Worm (Caenorhabditis elegans) whole organism, early embryonic: ENCODE data around the gene F58B4.6.

Experiments
- B0310.2 ChIP-seq: sonication (generic microtip); optimal IDR thresholded peaks from 2 replicates; lab custom pipeline; 2016; ENCODE audit warnings: mild to moderate bottlenecking, missing genetic modification characterization, missing compliant biosample characterization
- F13C5.2 ChIP-seq: sonication (generic microtip); optimal IDR thresholded peaks from 2 replicates; lab custom pipeline; 2017; ENCODE audit warnings: mild to moderate bottlenecking, missing genetic modification characterization, inconsistent platforms, missing compliant biosample characterization
- aly-1 ChIP-seq: sonication (generic microtip); optimal IDR thresholded peaks from 2 replicates; lab custom pipeline; 2016; ENCODE audit warnings: missing genetic modification characterization, missing compliant biosample characterization
- ama-1 ChIP-seq: fragments of 150-350 bp; optimal IDR thresholded peaks from 2 replicates; lab custom pipeline; 2014
- ceh-13 ChIP-seq: fragments of 200-800 bp; sonication (Bioruptor generic); optimal IDR thresholded peaks from 2 replicates; lab custom pipeline; 2018; ENCODE audit warnings: mild to moderate bottlenecking, missing genetic modification characterization, missing compliant biosample characterization
- ceh-36 ChIP-seq: sonication (generic microtip); optimal IDR thresholded peaks from 2 replicates; lab custom pipeline; 2016; ENCODE audit warnings: missing genetic modification characterization, inconsistent platforms, missing compliant biosample characterization
- ets-7 ChIP-seq: sonication (generic microtip); optimal IDR thresholded peaks from 2 replicates; lab custom pipeline; 2016; ENCODE audit warnings: missing genotype, missing genetic modification characterization, missing compliant biosample characterization
- flt-1 ChIP-seq: fragments of 200-800 bp; sonication (Bioruptor generic); IDR thresholded peaks from 2 replicates; pipeline ENCODE4 v1.3.6; 2022; ENCODE audit warnings: missing genetic modification characterization, missing compliant biosample characterization
- hmbx-1 ChIP-seq: sonication (generic microtip); optimal IDR thresholded peaks from 2 replicates; lab custom pipeline; 2016; ENCODE audit warnings: mild to moderate bottlenecking, missing genetic modification characterization, missing compliant biosample characterization
- hmg-4 ChIP-seq: fragments of 200-800 bp; sonication (Bioruptor generic); optimal IDR thresholded peaks from 2 replicates; lab custom pipeline; 2018; ENCODE audit warnings: mild to moderate bottlenecking, missing genetic modification characterization, missing compliant biosample characterization
- hnd-1 ChIP-seq: sonication (generic microtip); optimal IDR thresholded peaks from 2 replicates; lab custom pipeline; 2016; ENCODE audit warnings: missing genetic modification characterization, missing compliant biosample characterization
- pes-1 ChIP-seq: fragments of 200-800 bp; sonication (Bioruptor generic); IDR thresholded peaks from 2 replicates; pipeline ENCODE4 v1.3.6; 2022; ENCODE audit warnings: missing genetic modification reagents, missing genetic modification characterization, missing compliant biosample characterization
- scrt-1 ChIP-seq: fragments of 200-800 bp; sonication (Bioruptor generic); IDR thresholded peaks from 2 replicates; pipeline ENCODE4 v1.3.6; 2022; ENCODE audit warnings: missing genetic modification characterization, missing compliant biosample characterization
- sea-1 ChIP-seq: fragments of 200-800 bp; sonication (Bioruptor generic); conservative IDR thresholded peaks from 2 replicates; pipeline ENCODE4 v1.3.6; 2022; ENCODE audit warnings: missing genetic modification characterization, missing compliant biosample characterization
- tbx-11 ChIP-seq: fragments of 200-800 bp; sonication (Bioruptor generic); IDR thresholded peaks from 2 replicates; pipeline ENCODE4 v1.3.6; 2022; ENCODE audit warnings: missing genetic modification characterization, missing compliant biosample characterization
- tbx-37 ChIP-seq: fragments of 200-800 bp; sonication (Bioruptor generic); conservative IDR thresholded peaks from 2 replicates; pipeline ENCODE4 v1.3.6; 2022; ENCODE audit warnings: missing genetic modification reagents, missing genetic modification characterization, missing compliant biosample characterization
- tra-4 ChIP-seq: sonication (generic microtip); optimal IDR thresholded peaks from 2 replicates; lab custom pipeline; 2017; ENCODE audit warnings: missing genetic modification characterization, missing compliant biosample characterization

The F58B4.6 gene

DNA sequence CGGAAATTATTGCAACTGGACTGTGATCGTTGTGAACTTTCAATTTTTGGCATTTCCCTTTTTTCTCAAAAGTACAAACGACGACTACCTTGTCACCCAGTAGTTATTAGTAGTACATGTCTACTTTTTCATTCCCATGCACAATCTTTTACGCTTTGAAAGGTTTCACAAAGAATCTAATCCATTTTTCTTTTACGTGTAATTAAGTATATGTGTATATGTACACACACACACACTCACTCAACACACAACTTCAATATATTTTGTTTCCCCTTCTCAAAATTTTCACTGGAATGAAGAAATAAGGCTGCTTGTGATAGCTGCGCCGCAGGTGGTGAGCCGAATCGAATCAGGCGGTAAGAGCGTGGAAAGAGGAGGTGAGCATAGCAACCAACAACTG, at the start of gene F58B4.6:
Gene F58B4.6, plus strand, starts transcription at position 301 of the 400 bp plus-strand sequence.
- no peak for TF ChIP-seq hmbx-1
- TF ChIP-seq ceh-13 (GFP tag; lab: Kevin White, UChicago) = no peak
- TF ChIP-seq ceh-36 (tag; lab: Kevin White, UChicago) = no peak
- no peak for TF ChIP-seq flt-1
- no peak for TF ChIP-seq hmg-4 (GFP tag; lab: Kevin White, UChicago)
- TF ChIP-seq aly-1 (tag; lab: Kevin White, UChicago) = no peak
- TF ChIP-seq sea-1 (GFP tag; lab: Robert Waterston, UW) = no peak
- no peak for TF ChIP-seq ama-1 (lab: Kevin White, UChicago)
- TF ChIP-seq ets-7 (tag; lab: Kevin White, UChicago) = no peak
- TF ChIP-seq pes-1 = no peak
- TF ChIP-seq tra-4 (tag; lab: Kevin White, UChicago) = no peak
- no peak for TF ChIP-seq tbx-11 (GFP tag; lab: Robert Waterston, UW)

DNA sequence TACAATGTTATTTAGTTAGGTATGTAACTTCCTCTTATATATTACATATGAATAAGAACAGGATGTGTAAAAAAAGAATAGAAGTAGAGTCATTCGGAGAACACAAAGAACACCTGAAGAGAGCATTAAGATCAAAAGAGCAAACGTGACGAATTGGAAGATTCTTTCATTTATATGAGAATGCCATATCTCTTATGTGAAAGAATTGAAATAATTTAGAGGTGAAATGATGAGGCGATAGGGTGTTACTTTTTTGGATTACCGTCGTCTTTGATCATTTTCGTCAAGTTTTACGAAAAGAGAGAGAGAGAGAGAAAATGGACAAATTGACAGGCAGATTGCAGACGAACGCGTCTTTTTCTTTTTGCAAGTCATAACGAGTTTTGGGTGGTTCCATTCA, 48.3 kb upstream of the F58B4.6 start:
- TF ChIP-seq tbx-37 (GFP tag; lab: Robert Waterston, UW) = no peak
- no peak for TF ChIP-seq flt-1
- TF ChIP-seq F13C5.2 (tag; lab: Kevin White, UChicago) = no peak
- no peak for TF ChIP-seq hmbx-1
- TF ChIP-seq ama-1 (lab: Kevin White, UChicago) = no peak
- no peak for TF ChIP-seq B0310.2 (tag; lab: Kevin White, UChicago)
- no peak for TF ChIP-seq hmg-4 (GFP tag; lab: Kevin White, UChicago)

DNA sequence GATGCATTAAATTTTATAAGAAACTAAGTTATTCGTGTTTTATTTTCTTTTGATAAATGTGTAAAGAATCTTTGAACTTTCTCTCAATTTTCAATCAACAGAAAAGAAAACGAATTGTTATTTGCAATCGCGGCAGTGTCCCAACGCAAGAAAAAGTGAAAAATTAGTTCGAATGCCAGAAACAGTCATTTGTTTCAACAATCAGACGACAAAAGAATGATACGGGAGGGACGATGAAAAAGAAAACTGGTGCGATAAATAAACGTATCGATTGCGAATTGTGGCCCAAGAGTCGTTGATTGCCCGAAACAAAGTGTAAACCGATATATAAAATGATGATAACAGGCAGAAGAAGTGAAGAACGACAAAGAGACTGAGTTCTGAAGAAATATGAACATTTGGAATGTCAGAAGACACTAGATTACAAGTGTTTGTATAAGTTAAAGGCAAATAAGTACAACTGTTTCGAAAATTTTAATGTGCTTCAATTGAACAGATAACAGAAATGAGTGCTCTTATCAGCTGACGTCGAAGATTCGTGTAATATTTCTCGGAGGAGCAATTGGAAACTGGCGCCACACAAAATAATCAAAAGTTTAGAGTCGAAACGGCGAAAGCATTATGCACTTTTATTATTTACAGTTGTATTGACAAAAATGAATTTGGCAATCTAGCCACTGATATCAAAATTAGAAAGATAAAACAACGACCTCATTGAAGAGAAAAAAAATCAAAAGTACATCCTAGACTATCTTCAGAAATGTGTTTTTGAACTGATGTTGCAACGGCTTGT, 46.8 kb upstream of the F58B4.6 start:
- TF ChIP-seq ceh-13 (GFP tag; lab: Kevin White, UChicago) = no peak
- no peak for TF ChIP-seq hmbx-1
- TF ChIP-seq sea-1 (GFP tag; lab: Robert Waterston, UW) = no peak

DNA sequence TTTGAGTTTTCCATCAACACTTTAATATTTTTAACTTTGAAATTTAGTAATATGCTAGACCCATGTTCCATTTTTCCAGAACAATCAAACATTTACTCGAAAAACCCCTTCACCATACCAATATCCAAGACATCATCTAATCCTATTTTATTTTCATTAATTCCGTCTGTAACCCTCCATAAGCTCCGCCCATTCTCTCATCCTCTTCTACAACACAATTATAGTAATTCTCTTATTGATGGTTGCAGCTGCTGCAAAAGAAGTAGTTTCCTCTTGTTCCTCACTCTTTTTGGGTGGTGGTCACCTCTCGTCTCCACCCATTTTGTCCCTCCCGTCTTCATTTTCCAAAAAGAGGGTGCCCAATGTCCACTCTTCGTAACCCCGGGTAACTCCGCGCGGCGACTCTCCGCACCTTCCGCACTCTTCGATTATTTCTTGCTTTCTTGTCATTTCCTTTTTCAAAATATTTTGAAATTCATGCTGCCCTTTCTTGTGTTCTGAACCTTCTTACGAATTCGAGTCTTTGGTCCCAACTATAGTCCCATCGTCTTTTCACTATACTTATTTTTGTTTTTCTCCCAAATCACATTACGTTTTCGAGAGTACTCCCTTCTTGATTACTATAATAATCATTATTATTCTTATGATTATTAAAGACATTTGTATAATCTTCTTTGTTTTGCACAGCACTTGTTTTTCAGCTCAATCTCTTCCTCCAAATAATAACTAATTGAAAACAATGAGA, 44.5 kb upstream of the F58B4.6 start, which contains the start of gene F32D8.1:
Gene F32D8.1, plus strand, starts transcription at position 695 of the 745 bp plus-strand sequence.
- TF ChIP-seq hmbx-1 (no peak), ama-1 (lab: Kevin White, UChicago) (no peak), pes-1 (no peak), tbx-11 (GFP tag; lab: Robert Waterston, UW) (no peak), sea-1 (GFP tag; lab: Robert Waterston, UW) (no peak), ceh-13 (GFP tag; lab: Kevin White, UChicago) (no peak), scrt-1 (GFP tag; lab: Robert Waterston, UW) (no peak), ets-7 (tag; lab: Kevin White, UChicago) (no peak), hmg-4 (GFP tag; lab: Kevin White, UChicago) (no peak), tbx-37 (GFP tag; lab: Robert Waterston, UW) (no peak), ceh-36 (tag; lab: Kevin White, UChicago) (no peak), tra-4 (tag; lab: Kevin White, UChicago) (no peak), flt-1 (no peak)

DNA sequence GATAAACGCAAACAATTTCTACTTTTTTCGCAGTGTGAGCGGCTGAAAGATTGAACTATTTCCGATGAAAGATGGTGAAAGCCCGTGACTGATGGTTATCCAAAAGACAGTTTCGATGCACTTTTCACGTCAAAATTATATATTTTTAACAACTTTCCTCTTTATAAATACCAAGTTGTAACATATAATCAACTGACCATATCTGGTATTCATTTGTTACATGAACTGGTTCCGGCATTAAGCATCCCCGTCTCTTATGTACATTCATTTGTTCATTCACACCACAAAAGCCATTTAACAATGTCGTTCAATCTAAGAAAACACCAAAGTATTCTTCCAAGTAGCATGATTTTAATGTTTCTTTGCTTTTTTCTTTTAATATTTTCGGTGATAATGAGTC, 41.4 kb upstream of the F58B4.6 start, which contains the start of gene F32D8.2:
Gene F32D8.2, plus strand, starts transcription at position 301 of the 400 bp plus-strand sequence.
- TF ChIP-seq ets-7 (tag; lab: Kevin White, UChicago) (no peak), scrt-1 (GFP tag; lab: Robert Waterston, UW) (no peak), tbx-37 (GFP tag; lab: Robert Waterston, UW) (no peak), hmbx-1 (no peak), F13C5.2 (tag; lab: Kevin White, UChicago) (no peak), flt-1 (no peak), tra-4 (tag; lab: Kevin White, UChicago) (no peak), aly-1 (tag; lab: Kevin White, UChicago) (no peak), ceh-36 (tag; lab: Kevin White, UChicago) (no peak), hnd-1 (tag; lab: Kevin White, UChicago) (no peak), sea-1 (GFP tag; lab: Robert Waterston, UW) (no peak), tbx-11 (GFP tag; lab: Robert Waterston, UW) (no peak), ama-1 (lab: Kevin White, UChicago) (no peak)

DNA sequence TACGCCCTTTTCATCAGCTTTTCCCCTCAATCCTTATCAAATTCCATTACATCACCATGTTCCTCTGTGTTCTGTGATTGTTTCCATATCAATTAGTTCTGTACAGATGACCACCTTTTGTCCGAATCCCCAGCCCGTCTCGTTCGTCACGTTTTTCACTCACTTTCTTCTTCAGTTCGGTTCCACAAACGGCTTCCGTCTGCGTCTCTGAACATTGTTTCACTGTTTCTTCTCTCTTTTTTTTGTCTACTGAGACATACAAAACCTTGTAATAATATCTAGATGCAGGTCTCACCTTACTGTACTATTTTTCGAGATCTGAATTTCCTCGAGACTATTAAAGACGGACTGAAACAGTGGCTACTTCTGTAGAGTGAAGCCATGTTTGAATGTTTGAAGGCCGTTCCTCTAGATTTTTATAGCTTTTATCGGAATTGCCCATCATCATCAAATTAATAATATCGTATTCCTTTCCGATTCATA, 38.4 kb upstream of the F58B4.6 start, which contains the start of gene F32D8.3:
Gene F32D8.3, plus strand, starts transcription at position 433 of the 483 bp plus-strand sequence.
- TF ChIP-seq ceh-36 (tag; lab: Kevin White, UChicago) = no peak
- no peak for TF ChIP-seq F13C5.2 (tag; lab: Kevin White, UChicago)
- TF ChIP-seq tbx-11 (GFP tag; lab: Robert Waterston, UW) = no peak
- no peak for TF ChIP-seq scrt-1 (GFP tag; lab: Robert Waterston, UW)

DNA sequence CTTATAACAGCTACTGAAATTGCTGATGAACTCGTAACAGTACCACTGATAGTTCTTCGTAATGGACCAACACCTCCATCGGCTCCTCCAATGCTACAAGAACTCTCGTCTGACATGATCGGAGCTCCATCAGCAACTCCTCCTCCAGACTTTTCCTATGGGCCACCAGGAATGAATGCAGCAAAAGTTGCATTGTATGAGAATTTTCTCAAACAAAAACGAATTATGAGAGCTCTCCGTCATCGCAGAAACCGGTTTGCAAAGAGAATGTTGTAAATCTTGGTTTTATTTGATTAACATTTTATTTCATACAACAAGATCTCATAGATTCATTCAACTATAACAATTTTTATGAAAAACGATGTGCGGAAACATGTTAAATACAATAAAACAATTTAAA, 37.3 kb upstream of the F58B4.6 start:
- TF ChIP-seq hmg-4 (GFP tag; lab: Kevin White, UChicago) = no peak
- TF ChIP-seq sea-1 (GFP tag; lab: Robert Waterston, UW) = no peak
